Worm (Caenorhabditis elegans) whole organism, early embryonic: Measurements from ENCODE around the gene K09H11.4.

Experiments
- B0310.2 ChIP-seq: sonication (generic microtip); optimal IDR thresholded peaks from 2 replicates; lab custom pipeline; 2016; ENCODE audit warnings: mild to moderate bottlenecking, missing genetic modification characterization, missing compliant biosample characterization
- F13C5.2 ChIP-seq: sonication (generic microtip); optimal IDR thresholded peaks from 2 replicates; lab custom pipeline; 2017; ENCODE audit warnings: mild to moderate bottlenecking, missing genetic modification characterization, inconsistent platforms, missing compliant biosample characterization
- aly-1 ChIP-seq: sonication (generic microtip); optimal IDR thresholded peaks from 2 replicates; lab custom pipeline; 2016; ENCODE audit warnings: missing genetic modification characterization, missing compliant biosample characterization
- ama-1 ChIP-seq: fragments of 150-350 bp; optimal IDR thresholded peaks from 2 replicates; lab custom pipeline; 2014
- ceh-13 ChIP-seq: fragments of 200-800 bp; sonication (Bioruptor generic); optimal IDR thresholded peaks from 2 replicates; lab custom pipeline; 2018; ENCODE audit warnings: mild to moderate bottlenecking, missing genetic modification characterization, missing compliant biosample characterization
- ceh-36 ChIP-seq: sonication (generic microtip); optimal IDR thresholded peaks from 2 replicates; lab custom pipeline; 2016; ENCODE audit warnings: missing genetic modification characterization, inconsistent platforms, missing compliant biosample characterization
- ets-7 ChIP-seq: sonication (generic microtip); optimal IDR thresholded peaks from 2 replicates; lab custom pipeline; 2016; ENCODE audit warnings: missing genotype, missing genetic modification characterization, missing compliant biosample characterization
- flt-1 ChIP-seq: fragments of 200-800 bp; sonication (Bioruptor generic); IDR thresholded peaks from 2 replicates; pipeline ENCODE4 v1.3.6; 2022; ENCODE audit warnings: missing genetic modification characterization, missing compliant biosample characterization
- hmbx-1 ChIP-seq: sonication (generic microtip); optimal IDR thresholded peaks from 2 replicates; lab custom pipeline; 2016; ENCODE audit warnings: mild to moderate bottlenecking, missing genetic modification characterization, missing compliant biosample characterization
- hmg-4 ChIP-seq: fragments of 200-800 bp; sonication (Bioruptor generic); optimal IDR thresholded peaks from 2 replicates; lab custom pipeline; 2018; ENCODE audit warnings: mild to moderate bottlenecking, missing genetic modification characterization, missing compliant biosample characterization
- hnd-1 ChIP-seq: sonication (generic microtip); optimal IDR thresholded peaks from 2 replicates; lab custom pipeline; 2016; ENCODE audit warnings: missing genetic modification characterization, missing compliant biosample characterization
- pes-1 ChIP-seq: fragments of 200-800 bp; sonication (Bioruptor generic); IDR thresholded peaks from 2 replicates; pipeline ENCODE4 v1.3.6; 2022; ENCODE audit warnings: missing genetic modification reagents, missing genetic modification characterization, missing compliant biosample characterization
- scrt-1 ChIP-seq: fragments of 200-800 bp; sonication (Bioruptor generic); IDR thresholded peaks from 2 replicates; pipeline ENCODE4 v1.3.6; 2022; ENCODE audit warnings: missing genetic modification characterization, missing compliant biosample characterization
- sea-1 ChIP-seq: fragments of 200-800 bp; sonication (Bioruptor generic); conservative IDR thresholded peaks from 2 replicates; pipeline ENCODE4 v1.3.6; 2022; ENCODE audit warnings: missing genetic modification characterization, missing compliant biosample characterization
- tbx-11 ChIP-seq: fragments of 200-800 bp; sonication (Bioruptor generic); IDR thresholded peaks from 2 replicates; pipeline ENCODE4 v1.3.6; 2022; ENCODE audit warnings: missing genetic modification characterization, missing compliant biosample characterization
- tbx-37 ChIP-seq: fragments of 200-800 bp; sonication (Bioruptor generic); conservative IDR thresholded peaks from 2 replicates; pipeline ENCODE4 v1.3.6; 2022; ENCODE audit warnings: missing genetic modification reagents, missing genetic modification characterization, missing compliant biosample characterization
- tra-4 ChIP-seq: sonication (generic microtip); optimal IDR thresholded peaks from 2 replicates; lab custom pipeline; 2017; ENCODE audit warnings: missing genetic modification characterization, missing compliant biosample characterization

Gene K09H11.4

ce11 chrV:5716508-5716907, 9.9 kb downstream of the K09H11.4 start, which contains the start of gene K09H11.9:
K09H11.9 (minus strand) TSS chrV:5716608.
- TF ChIP-seq ets-7 (no peak), tbx-11 (no peak), pes-1 (GFP tag; lab: Robert Waterston, UW) (no peak)

ce11 chrV:5713510-5713909, 12.9 kb downstream of the K09H11.4 start:
- TF ChIP-seq flt-1 (GFP tag; lab: Robert Waterston, UW), result no peak
- TF ChIP-seq ceh-36 (tag; lab: Kevin White, UChicago), result no peak
- no peak for TF ChIP-seq sea-1 (GFP tag; lab: Robert Waterston, UW)
- no peak for TF ChIP-seq aly-1

ce11 chrV:5712652-5713051, 13.7 kb downstream of the K09H11.4 start, which contains the start of gene gcst-1:
gcst-1 (plus strand) TSS chrV:5712928.
- no peak for TF ChIP-seq hmg-4 (GFP tag; lab: Kevin White, UChicago)
- no peak for TF ChIP-seq tra-4
- TF ChIP-seq ets-7, result no peak
- no peak for TF ChIP-seq F13C5.2 (tag; lab: Kevin White, UChicago)
- TF ChIP-seq flt-1 (GFP tag; lab: Robert Waterston, UW), result no peak
- TF ChIP-seq scrt-1 (GFP tag; lab: Robert Waterston, UW), result no peak
- no peak for TF ChIP-seq hmbx-1 (tag; lab: Kevin White, UChicago)

ce11 chrV:5712189-5712588, 14.2 kb downstream of the K09H11.4 start:
- TF ChIP-seq ceh-13 (GFP tag; lab: Kevin White, UChicago) (no peak), flt-1 (GFP tag; lab: Robert Waterston, UW) (no peak), F13C5.2 (tag; lab: Kevin White, UChicago) (no peak), B0310.2 (tag; lab: Kevin White, UChicago) (no peak), pes-1 (GFP tag; lab: Robert Waterston, UW) (no peak), tbx-11 (no peak), ets-7 (no peak), hmg-4 (GFP tag; lab: Kevin White, UChicago) (no peak), tbx-37 (GFP tag; lab: Robert Waterston, UW) (no peak)

ce11 chrV:5708331-5708730, 18.0 kb downstream of the K09H11.4 start:
- TF ChIP-seq tbx-37 (GFP tag; lab: Robert Waterston, UW), result no peak
- TF ChIP-seq ets-7, result no peak
- no peak for TF ChIP-seq scrt-1 (GFP tag; lab: Robert Waterston, UW)
- no peak for TF ChIP-seq hmg-4 (GFP tag; lab: Kevin White, UChicago)
- no peak for TF ChIP-seq tbx-11
- TF ChIP-seq F13C5.2 (tag; lab: Kevin White, UChicago), result no peak
- TF ChIP-seq hmbx-1 (tag; lab: Kevin White, UChicago), result no peak
- no peak for TF ChIP-seq ceh-13 (GFP tag; lab: Kevin White, UChicago)

- TF ChIP-seq ets-7 (no peak), ceh-36 (tag; lab: Kevin White, UChicago) (no peak), hmg-4 (GFP tag; lab: Kevin White, UChicago) (no peak), tbx-37 (GFP tag; lab: Robert Waterston, UW) (no peak), ceh-13 (GFP tag; lab: Kevin White, UChicago) (no peak), tra-4 (no peak), hnd-1 (tag; lab: Kevin White, UChicago) (no peak), ama-1 (lab: Kevin White, UChicago) (no peak), F13C5.2 (tag; lab: Kevin White, UChicago) (no peak), scrt-1 (GFP tag; lab: Robert Waterston, UW) (no peak), pes-1 (GFP tag; lab: Robert Waterston, UW) (no peak), sea-1 (GFP tag; lab: Robert Waterston, UW) (no peak), B0310.2 (tag; lab: Kevin White, UChicago) (no peak), tbx-11 (no peak), hmbx-1 (tag; lab: Kevin White, UChicago) (no peak), aly-1 (no peak), flt-1 (GFP tag; lab: Robert Waterston, UW) (no peak)
These were observed 20.9 kb downstream of the K09H11.4 start, which contains the start of gene peli-1 for ce11 chrV:5705510-5705909. peli-1 (plus strand) TSS chrV:5705810.

ce11 chrV:5704467-5704866, 21.9 kb downstream of the K09H11.4 start:
- TF ChIP-seq ama-1 (lab: Kevin White, UChicago) (no peak), hmg-4 (GFP tag; lab: Kevin White, UChicago) (no peak), tbx-11 (no peak)

ce11 chrV:5701106-5701505, 25.3 kb downstream of the K09H11.4 start:
- no peak for TF ChIP-seq hmg-4 (GFP tag; lab: Kevin White, UChicago)
- TF ChIP-seq pes-1 (GFP tag; lab: Robert Waterston, UW), result no peak
- no peak for TF ChIP-seq ceh-13 (GFP tag; lab: Kevin White, UChicago)
- no peak for TF ChIP-seq hnd-1 (tag; lab: Kevin White, UChicago)
- TF ChIP-seq scrt-1 (GFP tag; lab: Robert Waterston, UW), result no peak
- TF ChIP-seq tbx-37 (GFP tag; lab: Robert Waterston, UW), result no peak
- TF ChIP-seq aly-1, result no peak
- TF ChIP-seq B0310.2 (tag; lab: Kevin White, UChicago), result no peak
- TF ChIP-seq hmbx-1 (tag; lab: Kevin White, UChicago), result no peak
- TF ChIP-seq tbx-11, result no peak
- no peak for TF ChIP-seq flt-1 (GFP tag; lab: Robert Waterston, UW)
